Fruit fly (Drosophila melanogaster) whole organism, embryonic: ENCODE results near the gene mRpL40.

Source experiments
- Atf-2 ChIP-seq: fragments of 200-800 bp; sonication (Bioruptor generic); optimal IDR thresholded peaks from 2 replicates; lab custom pipeline; 2016; ENCODE audit warnings: missing biosample characterization, missing genetic modification characterization
- Bdp1 ChIP-seq: fragments of 200-800 bp; sonication (Bioruptor generic); optimal IDR thresholded peaks from 3 replicates; lab custom pipeline; 2016; ENCODE audit warnings: missing biosample characterization, missing genetic modification characterization
- CG11085 ChIP-seq: fragments of 200-800 bp; sonication (Bioruptor generic); IDR thresholded peaks from 2 replicates; pipeline ENCODE4 v1.3.6; 2022; ENCODE audit warnings: missing biosample characterization, missing genetic modification characterization
- CG12155 ChIP-seq: fragments of 200-800 bp; sonication (Bioruptor generic); optimal IDR thresholded peaks from 3 replicates; lab custom pipeline; 2016; ENCODE audit warnings: missing biosample characterization, missing genetic modification characterization
- CG12219 ChIP-seq: fragments of 200-800 bp; sonication (Bioruptor generic); optimal IDR thresholded peaks from 3 replicates; lab custom pipeline; 2018; ENCODE audit warnings: missing biosample characterization, mild to moderate bottlenecking, missing genetic modification characterization
- CG1529 ChIP-seq: fragments of 200-800 bp; sonication (Bioruptor generic); optimal IDR thresholded peaks from 3 replicates; lab custom pipeline; 2018; ENCODE audit warnings: missing biosample characterization, missing genetic modification characterization
- CG1603 ChIP-seq: fragments of 200-800 bp; sonication (Bioruptor generic); optimal IDR thresholded peaks from 2 replicates; lab custom pipeline; 2019; ENCODE audit warnings: missing biosample characterization, mild to moderate bottlenecking, missing genetic modification characterization, moderate library complexity
- CG17361 ChIP-seq: fragments of 200-800 bp; sonication (Bioruptor generic); IDR thresholded peaks from 3 replicates; pipeline ENCODE4 v1.3.6; 2022; ENCODE audit warnings: missing biosample characterization, missing genetic modification characterization
- CG32532 ChIP-seq: fragments of 200-800 bp; sonication (Bioruptor generic); IDR thresholded peaks from 2 replicates; pipeline ENCODE4 v1.3.6; 2022; ENCODE audit warnings: missing biosample characterization, missing genetic modification characterization
- CG33213 ChIP-seq: fragments of 200-800 bp; sonication (Bioruptor generic); optimal IDR thresholded peaks from 3 replicates; lab custom pipeline; 2016; ENCODE audit warnings: missing biosample characterization, missing genetic modification characterization
- CG3838 ChIP-seq: fragments of 200-800 bp; sonication (Bioruptor generic); optimal IDR thresholded peaks from 3 replicates; lab custom pipeline; 2016; ENCODE audit warnings: missing biosample characterization, missing genetic modification characterization
- CG5953 ChIP-seq: fragments of 200-800 bp; sonication (Bioruptor generic); IDR thresholded peaks from 2 replicates; pipeline ENCODE4 v1.3.6; 2022; ENCODE audit warnings: missing biosample characterization, missing genetic modification characterization
- CG6175 ChIP-seq: fragments of 200-800 bp; sonication (Bioruptor generic); IDR thresholded peaks from 3 replicates; pipeline ENCODE4 v1.3.6; 2022; ENCODE audit warnings: missing biosample characterization, missing genetic modification characterization
- CG7928 ChIP-seq: fragments of 200-800 bp; sonication (Bioruptor generic); optimal IDR thresholded peaks from 2 replicates; lab custom pipeline; 2017; ENCODE audit warnings: missing biosample characterization, mild to moderate bottlenecking, missing genetic modification characterization
- CG8924 ChIP-seq: fragments of 200-800 bp; optimal IDR thresholded peaks from 3 replicates; lab custom pipeline; 2019; ENCODE audit warnings: missing biosample characterization, mild to moderate bottlenecking, missing genetic modification characterization, moderate library complexity
- CG9932 ChIP-seq: fragments of 200-800 bp; sonication (Bioruptor generic); IDR thresholded peaks from 2 replicates; pipeline ENCODE4 v1.3.6; 2022; ENCODE audit warnings: missing biosample characterization, missing genetic modification characterization
- D ChIP-seq, 2 experiments: fragments of 200-800 bp in 1 of 2; fragments of >200 bp in 1 of 2; sonication (Bioruptor generic) in 1 of 2; optimal IDR thresholded peaks; 2 replicates in 1 of 2; 3 replicates in 1 of 2; lab custom pipeline; 2017; ENCODE audit warnings: mild to moderate bottlenecking in 1 of 2, missing biosample characterization in 1 of 2, missing genetic modification characterization in 1 of 2, missing genetic modification reagents in 1 of 2
- Dek ChIP-seq: fragments of 200-800 bp; sonication (Bioruptor generic); optimal IDR thresholded peaks from 3 replicates; lab custom pipeline; 2019; ENCODE audit warnings: missing biosample characterization, mild to moderate bottlenecking, missing genetic modification characterization, moderate library complexity
- Ets65A ChIP-seq: fragments of 200-800 bp; sonication (Bioruptor generic); peaks from one replicate; lab custom pipeline; 2016; ENCODE audit warnings: missing biosample characterization, missing genetic modification characterization
- Gug ChIP-seq: fragments of 200-800 bp; sonication (Bioruptor generic); IDR thresholded peaks from 4 replicates; pipeline ENCODE4 v1.3.6; 2022; ENCODE audit warnings: missing biosample characterization, missing genetic modification characterization
- Hr78 ChIP-seq, 2 experiments: fragments of 200-800 bp in 1 of 2; fragments of >200 bp in 1 of 2; sonication (Bioruptor generic) in 1 of 2; optimal IDR thresholded peaks; 2 replicates each; lab custom pipeline; 2017 to 2019; ENCODE audit warnings: missing biosample characterization in 2 of 2, missing genetic modification characterization in 2 of 2, mild to moderate bottlenecking in 1 of 2, moderate library complexity in 1 of 2
- Lhr ChIP-seq: fragments of 200-800 bp; sonication (Bioruptor generic); optimal IDR thresholded peaks from 3 replicates; lab custom pipeline; 2017; ENCODE audit warnings: mild to moderate bottlenecking, missing biosample characterization, missing genetic modification reagents, missing genetic modification characterization
- Lpt ChIP-seq: fragments of >200 bp; optimal IDR thresholded peaks from 2 replicates; lab custom pipeline; 2018; ENCODE audit warnings: missing biosample characterization, missing genetic modification characterization
- Nf-YC ChIP-seq: fragments of 200-800 bp; optimal IDR thresholded peaks from 3 replicates; lab custom pipeline; 2019; ENCODE audit warnings: missing biosample characterization, mild to moderate bottlenecking, missing genetic modification characterization, moderate library complexity
- Oli ChIP-seq: fragments of 200-800 bp; sonication (Bioruptor generic); optimal IDR thresholded peaks from 2 replicates; lab custom pipeline; 2018; ENCODE audit warnings: missing biosample characterization, mild to moderate bottlenecking, missing genetic modification characterization, moderate library complexity
- Sry-δ ChIP-seq: fragments of 200-800 bp; sonication (Bioruptor generic); optimal IDR thresholded peaks from 2 replicates; lab custom pipeline; 2016; ENCODE audit warnings: missing biosample characterization, missing genetic modification characterization
- Xrp1 ChIP-seq: fragments of 200-800 bp; sonication (Bioruptor generic); IDR thresholded peaks from 2 replicates; pipeline ENCODE4 v1.3.6; 2022; ENCODE audit warnings: missing biosample characterization, missing genetic modification characterization
- aop ChIP-seq: fragments of 200-800 bp; sonication (Bioruptor generic); IDR thresholded peaks from 2 replicates; pipeline ENCODE4 v1.3.6; 2022; ENCODE audit warnings: missing biosample characterization, missing genetic modification characterization
- bbx ChIP-seq: fragments of 200-800 bp; sonication (Bioruptor generic); IDR thresholded peaks from 2 replicates; pipeline ENCODE4 v1.3.6; 2022; ENCODE audit warnings: missing biosample characterization, missing genetic modification characterization; ENCODE audit not compliant: partially characterized antibody
- cad ChIP-seq: fragments of >200 bp; optimal IDR thresholded peaks from 2 replicates; lab custom pipeline; 2017; ENCODE audit warnings: missing biosample characterization, missing genetic modification characterization
- cg ChIP-seq: fragments of 200-800 bp; sonication (Bioruptor generic); optimal IDR thresholded peaks from 3 replicates; lab custom pipeline; 2019; ENCODE audit warnings: missing biosample characterization, mild to moderate bottlenecking, missing genetic modification characterization, moderate library complexity
- crc ChIP-seq: fragments of 200-800 bp; sonication (Bioruptor generic); optimal IDR thresholded peaks from 2 replicates; lab custom pipeline; 2016; ENCODE audit warnings: missing biosample characterization, missing genetic modification characterization
- da ChIP-seq: fragments of 200-800 bp; sonication (Bioruptor generic); optimal IDR thresholded peaks from 2 replicates; lab custom pipeline; 2016; ENCODE audit warnings: missing biosample characterization, missing genetic modification characterization
- dmrt99B ChIP-seq: fragments of 200-800 bp; sonication (Bioruptor generic); optimal IDR thresholded peaks from 2 replicates; lab custom pipeline; 2018; ENCODE audit warnings: missing biosample characterization, mild to moderate bottlenecking, missing genetic modification characterization, moderate library complexity
- ewg ChIP-seq: fragments of 200-800 bp; sonication (Bioruptor generic); optimal IDR thresholded peaks from 3 replicates; lab custom pipeline; 2017; ENCODE audit warnings: mild to moderate bottlenecking, missing biosample characterization, missing genetic modification reagents, missing genetic modification characterization
- jigr1 ChIP-seq: fragments of 200-800 bp; sonication (Bioruptor generic); IDR thresholded peaks from 3 replicates; pipeline ENCODE4 v1.3.6; 2022; ENCODE audit warnings: missing biosample characterization, missing genetic modification characterization
- lola ChIP-seq, 3 experiments: fragments of >200 bp in 2 of 3; fragments of 200-800 bp in 1 of 3; sonication (Bioruptor generic) in 1 of 3; optimal IDR thresholded peaks; 2 replicates each; lab custom pipeline; 2017 to 2019; ENCODE audit warnings: missing biosample characterization in 3 of 3, missing genetic modification characterization in 3 of 3, mild to moderate bottlenecking in 1 of 3, moderate library complexity in 1 of 3
- oc ChIP-seq: fragments of 200-800 bp; sonication (Bioruptor generic); optimal IDR thresholded peaks from 2 replicates; lab custom pipeline; 2018; ENCODE audit warnings: missing biosample characterization, mild to moderate bottlenecking, missing genetic modification characterization, moderate library complexity
- onecut ChIP-seq: fragments of 200-800 bp; sonication (Bioruptor generic); IDR thresholded peaks from 2 replicates; pipeline ENCODE4 v1.3.6; 2022; ENCODE audit warnings: missing biosample characterization, missing genetic modification characterization
- p53 ChIP-seq: fragments of 200-800 bp; sonication (Bioruptor generic); optimal IDR thresholded peaks from 2 replicates; lab custom pipeline; 2016; ENCODE audit warnings: missing biosample characterization, missing genetic modification characterization
- peb ChIP-seq: fragments of 200-800 bp; sonication (Bioruptor generic); IDR thresholded peaks from 2 replicates; pipeline ENCODE4 v1.3.6; 2022; ENCODE audit warnings: missing biosample characterization, missing genetic modification characterization
- prd ChIP-seq, 3 experiments: fragments of >200 bp in 2 of 3; fragments of 200-800 bp in 1 of 3; sonication (Bioruptor generic) in 1 of 3; optimal IDR thresholded peaks in 2 of 3; IDR thresholded peaks in 1 of 3; 2 replicates in 2 of 3; 3 replicates in 1 of 3; pipeline versions ENCODE4 v1.3.6 to Lab custom; 2017 to 2022; ENCODE audit warnings: missing biosample characterization in 1 of 3, missing genetic modification characterization in 1 of 3
- pros ChIP-seq: fragments of 200-800 bp; sonication (Bioruptor generic); optimal IDR thresholded peaks from 3 replicates; lab custom pipeline; 2019; ENCODE audit warnings: missing biosample characterization, mild to moderate bottlenecking, missing genetic modification characterization, moderate library complexity
- sim ChIP-seq: fragments of 200-800 bp; sonication (Bioruptor generic); IDR thresholded peaks from 2 replicates; pipeline ENCODE4 v1.3.6; 2022; ENCODE audit warnings: missing biosample characterization, missing genetic modification characterization
- sima ChIP-seq: fragments of 200-800 bp; sonication (Bioruptor generic); optimal IDR thresholded peaks from 2 replicates; lab custom pipeline; 2016; ENCODE audit warnings: missing biosample characterization, missing genetic modification characterization
- slbo ChIP-seq: fragments of 200-800 bp; sonication (Bioruptor generic); IDR thresholded peaks from 2 replicates; pipeline ENCODE4 v1.3.6; 2022; ENCODE audit warnings: missing biosample characterization, missing genetic modification characterization
- wdn ChIP-seq: fragments of 200-800 bp; sonication (Bioruptor generic); IDR thresholded peaks from 2 replicates; pipeline ENCODE4 v1.3.6; 2022; ENCODE audit warnings: missing biosample characterization, missing genetic modification characterization
- z ChIP-seq: fragments of 200-800 bp; sonication (Bioruptor generic); IDR thresholded peaks from 3 replicates; pipeline ENCODE4 v1.3.6; 2022; ENCODE audit warnings: missing biosample characterization, missing genetic modification characterization

Gene mRpL40

DNA sequence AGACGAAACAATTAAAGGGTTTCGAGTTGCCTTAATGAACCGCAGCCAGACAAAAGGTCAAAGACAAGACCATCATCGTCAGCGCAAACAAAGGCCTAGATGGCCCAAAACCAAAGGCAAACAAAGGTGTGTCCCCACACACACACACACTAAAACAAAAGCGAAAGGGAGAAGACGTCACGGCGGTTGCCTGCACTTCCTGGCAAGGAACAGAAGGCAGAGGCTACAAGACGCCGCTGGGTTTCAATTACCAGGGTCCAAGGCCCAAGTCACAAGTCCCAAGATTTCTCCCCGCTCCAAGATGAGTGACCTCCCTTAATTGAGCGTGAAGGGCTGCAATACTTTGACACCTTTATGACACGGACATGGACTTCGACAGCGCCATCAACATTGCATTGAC is 44.1 kb upstream of the mRpL40 start:
- TF ChIP-seq aop (GFP tag; lab: Robert Waterston, UW): no peak
- peak; percentile 1 for TF ChIP-seq Ets65A (GFP tag; lab: Kevin White, UChicago)
- TF ChIP-seq Bdp1: no peak
- no peak for TF ChIP-seq dmrt99B
- peak; percentile 60 for TF ChIP-seq pros (GFP tag; lab: Kevin White, UChicago)
- TF ChIP-seq D (optimal IDR thresholded peaks at IDR 0.05; lab: Kevin White, UChicago): peak; percentile 87
- no peak for TF ChIP-seq D (GFP tag; optimal IDR thresholded peaks at IDR 0.05; lab: Kevin White, UChicago)
- TF ChIP-seq CG1603 (tag; lab: Kevin White, UChicago): no peak
- TF ChIP-seq Gug: no peak

dm6 chr3R:11366315-11366714 is 41.4 kb upstream of the mRpL40 start:
- TF ChIP-seq pros (GFP tag; lab: Kevin White, UChicago) (peak; percentile 98), Lpt (GFP tag; lab: Kevin White, UChicago) (no peak)

DNA sequence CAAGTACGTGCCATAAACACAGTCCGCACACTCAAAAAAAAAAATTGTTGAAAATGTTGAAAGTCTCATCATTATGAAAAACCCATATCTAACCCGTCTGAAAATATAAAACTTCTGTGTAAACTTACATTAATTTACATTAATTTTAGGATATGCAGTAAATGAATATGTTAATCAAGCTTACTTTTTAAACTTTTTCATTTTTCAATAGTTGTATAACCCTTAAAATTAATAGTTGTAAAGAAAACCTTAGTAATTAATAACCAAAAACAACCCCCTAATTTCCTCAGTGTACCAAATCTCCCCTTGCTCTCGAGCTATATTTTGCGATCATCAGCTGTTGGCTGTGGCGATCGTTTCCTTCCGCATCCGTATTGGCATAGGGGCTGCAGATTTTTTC is 39.0 kb upstream of the mRpL40 start:
- TF ChIP-seq CG1603 (tag; lab: Kevin White, UChicago): no peak
- no peak for TF ChIP-seq bbx (GFP tag; lab: Robert Waterston, UW)
- no peak for TF ChIP-seq CG7928 (GFP tag; lab: Kevin White, UChicago)
- TF ChIP-seq sima (GFP tag; lab: Kevin White, UChicago): no peak
- TF ChIP-seq CG1529: no peak
- no peak for TF ChIP-seq CG32532 (GFP tag; lab: Robert Waterston, UW)
- no peak for TF ChIP-seq Hr78 (GFP tag; optimal IDR thresholded peaks at IDR 0.05; lab: Kevin White, UChicago)
- TF ChIP-seq z (GFP tag; lab: Robert Waterston, UW): no peak
- TF ChIP-seq Oli (tag; lab: Kevin White, UChicago): peak; percentile 36
- TF ChIP-seq prd (optimal IDR thresholded peaks at IDR 0.05; lab: Kevin White, UChicago): no peak
- peak; percentile 69; the same call in 2 of the 3 replicates for TF ChIP-seq prd (GFP tag; IDR thresholded peaks at IDR 0.05; lab: Robert Waterston, UW)
- TF ChIP-seq cg (GFP tag; lab: Kevin White, UChicago): no peak
- TF ChIP-seq cad (GFP tag; lab: Kevin White, UChicago): no peak
- no peak for TF ChIP-seq Atf-2 (GFP tag; lab: Kevin White, UChicago)
- TF ChIP-seq sim (GFP tag; lab: Robert Waterston, UW): 0 out of 2 replicates have a peak, but pooled peaks have one; percentile 39
- TF ChIP-seq slbo (GFP tag; lab: Robert Waterston, UW): no peak
- TF ChIP-seq oc (tag; lab: Kevin White, UChicago): no peak
- peak; percentile 50 for TF ChIP-seq CG12155 (GFP tag; lab: Kevin White, UChicago)
- peak; percentile 22 for TF ChIP-seq Lhr (GFP tag; lab: Kevin White, UChicago)
- TF ChIP-seq jigr1 (GFP tag; lab: Robert Waterston, UW): no peak
- TF ChIP-seq Sry-δ: no peak
- no peak for TF ChIP-seq p53 (GFP tag; lab: Kevin White, UChicago)
- peak; percentile 83 for TF ChIP-seq CG17361
- no peak for TF ChIP-seq CG6175
- TF ChIP-seq da: peak; percentile 54
- TF ChIP-seq lola (GFP tag; optimal IDR thresholded peaks at IDR 0.05; lab: Kevin White, UChicago): peak in 1 of 3 experiments; percentile 89
- TF ChIP-seq onecut (GFP tag; lab: Robert Waterston, UW): no peak
- TF ChIP-seq peb (GFP tag; lab: Robert Waterston, UW): 0 out of 2 replicates have a peak, but pooled peaks have one; percentile 36
- TF ChIP-seq CG5953 (GFP tag; lab: Robert Waterston, UW): no peak
- TF ChIP-seq CG33213: no peak
- TF ChIP-seq CG8924: peak; percentile 69
- no peak for TF ChIP-seq ewg
- peak; percentile 81 for TF ChIP-seq Xrp1 (GFP tag; lab: Robert Waterston, UW)
- no peak for TF ChIP-seq Nf-YC (tag; lab: Kevin White, UChicago)
- no peak for TF ChIP-seq CG11085 (GFP tag; lab: Robert Waterston, UW)
- no peak for TF ChIP-seq wdn
- TF ChIP-seq CG12219 (GFP tag; lab: Kevin White, UChicago): no peak
- TF ChIP-seq CG3838: no peak
- no peak for TF ChIP-seq crc
- no peak for TF ChIP-seq Dek
- TF ChIP-seq CG9932 (GFP tag; lab: Robert Waterston, UW): no peak
